Worm (Caenorhabditis elegans): ENCODE measurements around the gene nhr-203.

ce11 chrV:450757-451501, 8.7 kb upstream of the nhr-203 start, which contains the start of gene nhr-123:
- TF ChIP-seq tbx-37 (GFP tag; conservative IDR thresholded peaks at IDR 0.05) (no peak), ama-1 (optimal IDR thresholded peaks at IDR 0.05) (no peak), B0310.2 (tag; optimal IDR thresholded peaks at IDR 0.05) (no peak), ceh-13 (GFP tag; optimal IDR thresholded peaks at IDR 0.05) (no peak), hmbx-1 (tag; optimal IDR thresholded peaks at IDR 0.05) (no peak), hnd-1 (tag; optimal IDR thresholded peaks at IDR 0.05) (no peak), sea-1 (GFP tag; conservative IDR thresholded peaks at IDR 0.05) (no peak), pes-1 (GFP tag; IDR thresholded peaks at IDR 0.05) (no peak), ceh-36 (tag; optimal IDR thresholded peaks at IDR 0.05) (no peak), aly-1 (tag; optimal IDR thresholded peaks at IDR 0.05) (no peak), scrt-1 (GFP tag; IDR thresholded peaks at IDR 0.05) (no peak)

All from whole organism, early embryonic.